Worm (Caenorhabditis elegans) whole organism, L3 larva: ENCODE results near the gene xbx-3.

ENCODE experiments used
- R02D3.7 ChIP-seq: fragments of 150-350 bp; optimal IDR thresholded peaks from 2 replicates; lab custom pipeline; 2014; ENCODE audit warnings: missing biosample characterization, missing genetic modification characterization
- ZK546.5 ChIP-seq: sonication (generic microtip); optimal IDR thresholded peaks from 2 replicates; lab custom pipeline; 2017; ENCODE audit warnings: missing biosample characterization, missing genetic modification characterization
- aly-2 ChIP-seq: fragments of 150-350 bp; optimal IDR thresholded peaks from 2 replicates; lab custom pipeline; 2014; ENCODE audit warnings: missing biosample characterization, missing genetic modification characterization
- ceh-16 ChIP-seq: sonication (generic microtip); optimal IDR thresholded peaks from 2 replicates; lab custom pipeline; 2017; ENCODE audit warnings: missing biosample characterization, missing genetic modification characterization
- ceh-28 ChIP-seq: fragments of 150-350 bp; optimal IDR thresholded peaks from 2 replicates; lab custom pipeline; 2014; ENCODE audit warnings: missing biosample characterization, missing genetic modification reagents, missing genetic modification characterization
- ceh-82 ChIP-seq: fragments of 150-350 bp; optimal IDR thresholded peaks from 2 replicates; lab custom pipeline; 2014; ENCODE audit warnings: missing biosample characterization, missing genetic modification characterization
- ceh-9 ChIP-seq: sonication (generic microtip); optimal IDR thresholded peaks from 2 replicates; lab custom pipeline; 2018; ENCODE audit warnings: missing biosample characterization, missing genetic modification characterization
- daf-12 ChIP-seq: fragments of 150-350 bp; optimal IDR thresholded peaks from 2 replicates; lab custom pipeline; 2014; ENCODE audit warnings: missing biosample characterization, missing genetic modification reagents, missing genetic modification characterization
- egl-27 ChIP-seq: sonication (generic microtip); optimal IDR thresholded peaks from 4 replicates; lab custom pipeline; 2017; ENCODE audit warnings: missing biosample characterization, missing genetic modification reagents, missing genetic modification characterization
- egl-5 ChIP-seq: fragments of 150-350 bp; optimal IDR thresholded peaks from 2 replicates; lab custom pipeline; 2017; ENCODE audit warnings: missing biosample characterization, missing genetic modification reagents, missing genetic modification characterization, inconsistent platforms
- elt-1 ChIP-seq: fragments of 150-350 bp; optimal IDR thresholded peaks from 2 replicates; lab custom pipeline; 2014; ENCODE audit warnings: missing biosample characterization, missing genetic modification characterization
- elt-2 ChIP-seq: sonication (generic microtip); optimal IDR thresholded peaks from 2 replicates; lab custom pipeline; 2016; ENCODE audit warnings: missing genetic modification reagents, mild to moderate bottlenecking, missing genetic modification characterization, missing compliant biosample characterization
- elt-3 ChIP-seq, 3 experiments: fragments of 150-350 bp in 1 of 3; sonication (generic microtip) in 2 of 3; optimal IDR thresholded peaks; 2 replicates in 2 of 3; 4 replicates in 1 of 3; lab custom pipeline; 2014 to 2017; ENCODE audit warnings: missing biosample characterization in 3 of 3, missing genetic modification characterization in 3 of 3
- eor-1 ChIP-seq, 2 experiments: fragments of 150-350 bp; optimal IDR thresholded peaks; 2 replicates each; lab custom pipeline; 2014 to 2018; ENCODE audit warnings: missing biosample characterization in 2 of 2, missing genetic modification characterization in 2 of 2
- fkh-10 ChIP-seq: sonication (generic microtip); optimal IDR thresholded peaks from 2 replicates; lab custom pipeline; 2017; ENCODE audit warnings: missing biosample characterization, missing genetic modification reagents, missing genetic modification characterization
- hmg-11 ChIP-seq: sonication (generic microtip); optimal IDR thresholded peaks from 2 replicates; lab custom pipeline; 2016; ENCODE audit warnings: missing genetic modification characterization, missing compliant biosample characterization
- lsy-12 ChIP-seq: sonication (generic microtip); optimal IDR thresholded peaks from 2 replicates; lab custom pipeline; 2016; ENCODE audit warnings: mild to moderate bottlenecking, missing genetic modification characterization, missing compliant biosample characterization
- mdl-1 ChIP-seq: fragments of 150-350 bp; optimal IDR thresholded peaks from 2 replicates; lab custom pipeline; 2014; ENCODE audit warnings: missing biosample characterization, missing genetic modification characterization
- mml-1 ChIP-seq: fragments of 150-350 bp; sonication (generic microtip); optimal IDR thresholded peaks from 3 replicates; lab custom pipeline; 2014; ENCODE audit warnings: missing biosample characterization, missing genetic modification characterization
- nfya-1 ChIP-seq: sonication (generic microtip); optimal IDR thresholded peaks from 2 replicates; lab custom pipeline; 2017; ENCODE audit warnings: missing genetic modification characterization, mild to moderate bottlenecking, missing compliant biosample characterization, antibody characterized with exemption, moderate library complexity; ENCODE audit not compliant: insufficient read depth
- nhr-12 ChIP-seq: fragments of 150-350 bp; optimal IDR thresholded peaks from 2 replicates; lab custom pipeline; 2014; ENCODE audit warnings: missing biosample characterization, missing genetic modification characterization
- nhr-23 ChIP-seq: fragments of 150-350 bp; optimal IDR thresholded peaks from 2 replicates; lab custom pipeline; 2014; ENCODE audit warnings: missing biosample characterization, missing genetic modification reagents, missing genetic modification characterization
- nhr-25 ChIP-seq: sonication (generic microtip); optimal IDR thresholded peaks from 2 replicates; lab custom pipeline; 2017; ENCODE audit warnings: missing biosample characterization, missing genetic modification characterization
- nhr-28 ChIP-seq: fragments of 150-350 bp; optimal IDR thresholded peaks from 2 replicates; lab custom pipeline; 2014; ENCODE audit warnings: missing biosample characterization, missing genetic modification characterization
- nhr-43 ChIP-seq: sonication (generic microtip); optimal IDR thresholded peaks from 2 replicates; lab custom pipeline; 2016; ENCODE audit warnings: mild to moderate bottlenecking, missing genetic modification characterization, missing compliant biosample characterization; ENCODE audit not compliant: poor library complexity, severe bottlenecking
- nhr-67 ChIP-seq: fragments of 150-350 bp; optimal IDR thresholded peaks from 2 replicates; lab custom pipeline; 2014; ENCODE audit warnings: missing biosample characterization, missing genetic modification characterization
- nhr-77 ChIP-seq: fragments of 150-350 bp; optimal IDR thresholded peaks from 2 replicates; lab custom pipeline; 2014; ENCODE audit warnings: missing biosample characterization, missing genetic modification characterization
- pha-4 ChIP-seq: fragments of 150-350 bp; optimal IDR thresholded peaks from 2 replicates; lab custom pipeline; 2014; ENCODE audit warnings: missing biosample characterization, missing genetic modification reagents, missing genetic modification characterization
- pqm-1 ChIP-seq: fragments of 150-350 bp; optimal IDR thresholded peaks from 2 replicates; lab custom pipeline; 2017; ENCODE audit warnings: missing biosample characterization, missing genetic modification characterization, inconsistent platforms
- sea-2 ChIP-seq: fragments of 150-350 bp; sonication (generic microtip); optimal IDR thresholded peaks from 4 replicates; lab custom pipeline; 2014; ENCODE audit warnings: missing biosample characterization, missing genetic modification reagents, missing genetic modification characterization
- skn-1 ChIP-seq: fragments of 150-350 bp; optimal IDR thresholded peaks from 2 replicates; lab custom pipeline; 2014; ENCODE audit warnings: missing biosample characterization, missing genetic modification characterization
- snpc-4 ChIP-seq: fragments of 150-350 bp; optimal IDR thresholded peaks from 2 replicates; lab custom pipeline; 2014; ENCODE audit warnings: missing biosample characterization, missing genetic modification characterization
- unc-39 ChIP-seq: sonication (generic microtip); optimal IDR thresholded peaks from 4 replicates; lab custom pipeline; 2017; ENCODE audit warnings: missing biosample characterization, missing genetic modification characterization
- zag-1 ChIP-seq: fragments of 150-350 bp; optimal IDR thresholded peaks from 2 replicates; lab custom pipeline; 2014; ENCODE audit warnings: missing biosample characterization, missing genetic modification characterization
- ztf-4 ChIP-seq: fragments of 150-350 bp; optimal IDR thresholded peaks from 2 replicates; lab custom pipeline; 2014; ENCODE audit warnings: missing biosample characterization, missing genetic modification characterization

Gene xbx-3

ce11 chrIII:10000428-10000827 lies 35.3 kb upstream of the xbx-3 start, which contains the start of gene C05B5.2:
TSS of gene C05B5.2 (minus strand) at chrIII:10000528.
- TF ChIP-seq nhr-28 (no peak), sea-2 (GFP tag; lab: Kevin White, UChicago) (no peak), nhr-67 (tag; lab: Kevin White, UChicago) (no peak), fkh-10 (no peak), eor-1 (tag; optimal IDR thresholded peaks at IDR 0.05; lab: Kevin White, UChicago) (no peak), unc-39 (tag; lab: Kevin White, UChicago) (no peak), ZK546.5 (tag; lab: Kevin White, UChicago) (no peak), ceh-9 (tag; lab: Kevin White, UChicago) (no peak), pqm-1 (tag; lab: Kevin White, UChicago) (no peak), hmg-11 (tag; lab: Kevin White, UChicago) (no peak), egl-27 (no peak)

ce11 chrIII:10001060-10001459 lies 34.7 kb upstream of the xbx-3 start, which contains the start of gene C05B5.5:
TSS of gene C05B5.5 (plus strand) at chrIII:10001360.
- TF ChIP-seq R02D3.7 (tag; lab: Kevin White, UChicago) (no peak), pha-4 (no peak), nhr-43 (tag; lab: Kevin White, UChicago) (no peak), mml-1 (tag; lab: Kevin White, UChicago) (no peak), daf-12 (tag; lab: Kevin White, UChicago) (no peak), ceh-16 (tag; lab: Kevin White, UChicago) (no peak), fkh-10 (no peak), mdl-1 (tag; lab: Kevin White, UChicago) (no peak), ceh-28 (tag; lab: Kevin White, UChicago) (no peak), elt-2 (tag; lab: Kevin White, UChicago) (no peak), nhr-28 (no peak), zag-1 (tag; lab: Kevin White, UChicago) (no peak), elt-3 (tag; optimal IDR thresholded peaks at IDR 0.05; lab: Kevin White, UChicago) (no peak), snpc-4 (tag; lab: Kevin White, UChicago) (no peak), nfya-1 (tag; lab: Kevin White, UChicago) (no peak), nhr-12 (tag; lab: Kevin White, UChicago) (no peak), eor-1 (tag; optimal IDR thresholded peaks at IDR 0.05; lab: Kevin White, UChicago) (no peak), lsy-12 (tag; lab: Kevin White, UChicago) (no peak), ztf-4 (tag; lab: Kevin White, UChicago) (no peak)

DNA sequence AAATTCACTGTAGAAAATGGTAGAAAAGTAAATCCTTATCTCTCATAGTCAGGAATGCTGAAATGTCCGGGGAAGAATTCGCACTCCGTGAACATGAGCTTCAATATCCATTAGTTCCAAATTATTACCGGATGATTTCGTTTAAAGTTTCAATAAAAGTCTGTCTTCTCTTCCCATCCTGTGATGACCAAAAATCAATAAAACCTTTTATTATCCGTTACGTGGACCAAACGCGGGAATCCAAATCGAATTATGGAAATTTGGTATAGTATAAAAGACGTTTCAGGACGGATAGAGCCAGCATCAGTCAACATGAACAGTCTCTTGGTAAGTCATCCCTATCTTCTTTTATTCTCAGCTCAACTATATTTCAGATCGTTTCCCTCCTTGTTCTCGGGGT lies 31.5 kb upstream of the xbx-3 start, which contains the start of gene C05B5.11:
Gene C05B5.11, plus strand, starts transcription at position 301 of the 400 bp plus-strand sequence.
- TF ChIP-seq aly-2 (tag; lab: Kevin White, UChicago), result no peak
- TF ChIP-seq nhr-28, result no peak
- no peak for TF ChIP-seq nhr-77 (tag; lab: Kevin White, UChicago)
- TF ChIP-seq unc-39 (tag; lab: Kevin White, UChicago), result no peak
- no peak for TF ChIP-seq skn-1 (tag; lab: Kevin White, UChicago)
- no peak for TF ChIP-seq nhr-23
- no peak for TF ChIP-seq mml-1 (tag; lab: Kevin White, UChicago)
- TF ChIP-seq elt-3 (tag; optimal IDR thresholded peaks at IDR 0.05; lab: Kevin White, UChicago), result no peak
- TF ChIP-seq egl-5 (tag; lab: Kevin White, UChicago), result no peak
- no peak for TF ChIP-seq egl-27
- TF ChIP-seq mdl-1 (tag; lab: Kevin White, UChicago), result no peak
- TF ChIP-seq elt-1 (tag; lab: Kevin White, UChicago), result no peak

DNA sequence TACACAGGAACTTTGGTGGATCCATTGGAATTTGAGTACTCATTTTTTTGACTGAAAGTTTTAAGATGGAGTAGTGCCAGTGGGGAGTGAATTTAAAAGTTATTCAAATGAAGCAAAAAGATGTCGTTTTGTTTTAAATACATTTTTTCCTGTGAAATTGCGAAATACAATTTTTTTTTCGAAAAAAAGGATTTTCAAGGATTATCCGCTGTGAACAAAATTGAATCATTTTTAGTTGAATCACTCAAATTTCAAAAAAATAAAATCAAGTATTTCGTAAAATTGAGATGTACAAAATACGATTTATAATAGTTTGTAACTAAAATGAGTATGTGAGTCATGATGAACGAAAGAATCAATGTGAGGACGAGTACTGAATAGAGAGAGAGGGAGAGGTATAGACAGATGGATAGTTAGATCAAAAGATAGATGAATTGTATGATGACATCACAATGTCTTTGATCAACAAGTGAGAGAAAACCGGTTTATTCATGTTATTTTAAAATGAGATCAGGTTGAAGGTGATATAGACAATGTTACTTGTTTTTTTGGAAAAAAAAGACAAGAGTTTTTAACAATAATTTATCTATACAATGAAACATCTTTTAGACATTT lies 28.9 kb upstream of the xbx-3 start, which contains the start of gene C05B5.8:
Gene C05B5.8, minus strand, starts transcription at position 51 of the 615 bp plus-strand sequence.
- TF ChIP-seq nhr-25, result peak; percentile 91
- TF ChIP-seq elt-1 (tag; lab: Kevin White, UChicago), result peak; percentile 83
- TF ChIP-seq nfya-1 (tag; lab: Kevin White, UChicago), result no peak
- TF ChIP-seq nhr-67 (tag; lab: Kevin White, UChicago), result no peak
- no peak for TF ChIP-seq ceh-82 (tag; lab: Kevin White, UChicago)
- no peak for TF ChIP-seq nhr-12 (tag; lab: Kevin White, UChicago)
- TF ChIP-seq lsy-12 (tag; lab: Kevin White, UChicago), result no peak
- no peak for TF ChIP-seq fkh-10
- TF ChIP-seq ceh-28 (tag; lab: Kevin White, UChicago), result peak; percentile 34
- peak; percentile 73 for TF ChIP-seq nhr-23
